Worm (Caenorhabditis elegans) whole organism, early embryonic: Measurements from ENCODE around the gene F31F7.1.

Source experiments
- F13C5.2 ChIP-seq: sonication (generic microtip); optimal IDR thresholded peaks from 2 replicates; lab custom pipeline; 2017; ENCODE audit warnings: mild to moderate bottlenecking, missing genetic modification characterization, inconsistent platforms, missing compliant biosample characterization
- ama-1 ChIP-seq: fragments of 150-350 bp; optimal IDR thresholded peaks from 2 replicates; lab custom pipeline; 2014
- ceh-36 ChIP-seq: sonication (generic microtip); optimal IDR thresholded peaks from 2 replicates; lab custom pipeline; 2016; ENCODE audit warnings: missing genetic modification characterization, inconsistent platforms, missing compliant biosample characterization
- flt-1 ChIP-seq: fragments of 200-800 bp; sonication (Bioruptor generic); IDR thresholded peaks from 2 replicates; pipeline ENCODE4 v1.3.6; 2022; ENCODE audit warnings: missing genetic modification characterization, missing compliant biosample characterization
- tbx-37 ChIP-seq: fragments of 200-800 bp; sonication (Bioruptor generic); conservative IDR thresholded peaks from 2 replicates; pipeline ENCODE4 v1.3.6; 2022; ENCODE audit warnings: missing genetic modification reagents, missing genetic modification characterization, missing compliant biosample characterization

- TF ChIP-seq flt-1 (GFP tag; lab: Robert Waterston, UW) (no peak), ama-1 (lab: Kevin White, UChicago) (no peak), F13C5.2 (tag; lab: Kevin White, UChicago) (no peak), ceh-36 (tag; lab: Kevin White, UChicago) (no peak), tbx-37 (GFP tag; lab: Robert Waterston, UW) (no peak)
These were observed 24.8 kb downstream of the F31F7.1 start for ce11 chrV:6301046-6301445.
